Fruit fly (Drosophila melanogaster) whole organism, embryonic: Measurements from ENCODE around the gene Sec22.
A peak's percentile ranks its signal among the peaks of the same experiment; 100 is the strongest.

Source experiments
- CG10366 ChIP-seq: fragments of 200-800 bp; sonication (Bioruptor generic); IDR thresholded peaks from 2 replicates; pipeline ENCODE4 v1.3.6; 2022; ENCODE audit warnings: missing biosample characterization, missing genetic modification characterization
- CG12071 ChIP-seq: fragments of 200-800 bp; sonication (Bioruptor generic); optimal IDR thresholded peaks from 3 replicates; lab custom pipeline; 2018; ENCODE audit warnings: missing biosample characterization, mild to moderate bottlenecking, missing genetic modification characterization
- CG12744 ChIP-seq: fragments of 200-800 bp; sonication (Bioruptor generic); optimal IDR thresholded peaks from 2 replicates; lab custom pipeline; 2016; ENCODE audit warnings: missing biosample characterization, missing genetic modification characterization
- CG12769 ChIP-seq: fragments of 200-800 bp; sonication (Bioruptor generic); optimal IDR thresholded peaks from 2 replicates; lab custom pipeline; 2019; ENCODE audit warnings: missing biosample characterization, mild to moderate bottlenecking, missing genetic modification characterization, moderate library complexity
- CG13775 ChIP-seq: fragments of 200-800 bp; sonication (Bioruptor generic); optimal IDR thresholded peaks from 3 replicates; lab custom pipeline; 2017; ENCODE audit warnings: missing biosample characterization, mild to moderate bottlenecking, missing genetic modification characterization
- CG14965 ChIP-seq: fragments of 200-800 bp; sonication (Bioruptor generic); optimal IDR thresholded peaks from 2 replicates; lab custom pipeline; 2016; ENCODE audit warnings: missing biosample characterization, missing genetic modification characterization, borderline replicate concordance
- CG17385 ChIP-seq: fragments of 200-800 bp; sonication (Bioruptor generic); optimal IDR thresholded peaks from 3 replicates; lab custom pipeline; 2018; ENCODE audit warnings: missing biosample characterization, mild to moderate bottlenecking, missing genetic modification characterization
- CG2875 ChIP-seq: fragments of 200-800 bp; sonication (Bioruptor generic); optimal IDR thresholded peaks from 2 replicates; lab custom pipeline; 2017; ENCODE audit warnings: missing biosample characterization, mild to moderate bottlenecking, missing genetic modification characterization, missing genetic modification reagents
- CG6689 ChIP-seq: fragments of 200-800 bp; sonication (Bioruptor generic); IDR thresholded peaks from 2 replicates; pipeline ENCODE4 v1.3.6; 2022; ENCODE audit warnings: missing biosample characterization, missing genetic modification characterization
- CG7372 ChIP-seq: fragments of 200-800 bp; sonication (Bioruptor generic); IDR thresholded peaks from 2 replicates; pipeline ENCODE4 v1.3.6; 2022; ENCODE audit warnings: missing biosample characterization, missing genetic modification characterization
- CG8089 ChIP-seq: fragments of 200-800 bp; sonication (Bioruptor generic); optimal IDR thresholded peaks from 3 replicates; lab custom pipeline; 2016; ENCODE audit warnings: missing biosample characterization, missing genetic modification characterization
- E2f2 ChIP-seq: fragments of 200-800 bp; sonication (Bioruptor generic); IDR thresholded peaks from 2 replicates; pipeline ENCODE4 v1.3.6; 2022; ENCODE audit warnings: missing biosample characterization, missing genetic modification characterization
- HLH54F ChIP-seq: fragments of 200-800 bp; sonication (Bioruptor generic); optimal IDR thresholded peaks from 3 replicates; lab custom pipeline; 2016; ENCODE audit warnings: missing biosample characterization, missing genetic modification characterization
- HLHmδ ChIP-seq: fragments of 200-800 bp; sonication (Bioruptor generic); optimal IDR thresholded peaks from 2 replicates; lab custom pipeline; 2018; ENCODE audit warnings: missing biosample characterization, mild to moderate bottlenecking, missing genetic modification characterization, moderate library complexity
- HmgD ChIP-seq: fragments of 200-800 bp; sonication (Bioruptor generic); optimal IDR thresholded peaks from 3 replicates; lab custom pipeline; 2016; ENCODE audit warnings: missing biosample characterization, missing genetic modification characterization
- Kr ChIP-seq: fragments of 200-800 bp; sonication (Bioruptor generic); optimal IDR thresholded peaks from 2 replicates; lab custom pipeline; 2017; ENCODE audit warnings: missing biosample characterization, mild to moderate bottlenecking, missing genetic modification characterization
- MESR4 ChIP-seq: fragments of 200-800 bp; sonication (Bioruptor generic); optimal IDR thresholded peaks from 2 replicates; lab custom pipeline; 2018; ENCODE audit warnings: missing biosample characterization, mild to moderate bottlenecking, missing genetic modification characterization, moderate library complexity
- Meics ChIP-seq: fragments of 200-800 bp; sonication (Bioruptor generic); optimal IDR thresholded peaks from 2 replicates; lab custom pipeline; 2017; ENCODE audit warnings: missing biosample characterization, mild to moderate bottlenecking, missing genetic modification characterization
- Optix ChIP-seq: fragments of 200-800 bp; sonication (Bioruptor generic); IDR thresholded peaks from 3 replicates; pipeline ENCODE4 v1.3.6; 2022; ENCODE audit warnings: missing biosample characterization, missing genetic modification characterization
- Rfx ChIP-seq: fragments of 200-800 bp; sonication (Bioruptor generic); IDR thresholded peaks from 2 replicates; pipeline ENCODE4 v1.3.6; 2022; ENCODE audit warnings: missing biosample characterization, missing genetic modification characterization
- Scr ChIP-seq: fragments of 200-800 bp; sonication (Bioruptor generic); IDR thresholded peaks from 2 replicates; pipeline ENCODE4 v1.3.6; 2022; ENCODE audit warnings: missing biosample characterization, missing genetic modification characterization; ENCODE audit not compliant: partially characterized antibody
- Sin3A ChIP-seq: fragments of >200 bp; optimal IDR thresholded peaks from 2 replicates; lab custom pipeline; 2018
- Sox100B ChIP-seq: fragments of 200-800 bp; sonication (Bioruptor generic); optimal IDR thresholded peaks from 3 replicates; lab custom pipeline; 2018; ENCODE audit warnings: missing biosample characterization, mild to moderate bottlenecking, missing genetic modification characterization
- Sox102F ChIP-seq: fragments of 200-800 bp; sonication (Bioruptor generic); optimal IDR thresholded peaks from 2 replicates; lab custom pipeline; 2018; ENCODE audit warnings: missing biosample characterization, mild to moderate bottlenecking, missing genetic modification characterization, moderate library complexity
- Tbp ChIP-seq: fragments of >200 bp; optimal IDR thresholded peaks from 2 replicates; lab custom pipeline; 2018; ENCODE audit warnings: missing biosample characterization, missing genetic modification characterization
- Xrp1 ChIP-seq: fragments of 200-800 bp; sonication (Bioruptor generic); IDR thresholded peaks from 2 replicates; pipeline ENCODE4 v1.3.6; 2022; ENCODE audit warnings: missing biosample characterization, missing genetic modification characterization
- ash1 ChIP-seq: fragments of 200-800 bp; sonication (Bioruptor generic); optimal IDR thresholded peaks from 2 replicates; lab custom pipeline; 2018; ENCODE audit warnings: missing biosample characterization, mild to moderate bottlenecking, missing genetic modification characterization
- ato ChIP-seq: fragments of 200-800 bp; sonication (Bioruptor generic); IDR thresholded peaks from 2 replicates; pipeline ENCODE4 v1.3.6; 2022; ENCODE audit warnings: missing biosample characterization, missing genetic modification characterization; ENCODE audit not compliant: partially characterized antibody
- bsh ChIP-seq, 2 experiments: fragments of 200-800 bp; sonication (Bioruptor generic); optimal IDR thresholded peaks; 2 replicates each; lab custom pipeline; 2017 to 2018; ENCODE audit warnings: mild to moderate bottlenecking in 2 of 2, missing biosample characterization in 2 of 2, missing genetic modification characterization in 2 of 2, moderate library complexity in 1 of 2
- chif ChIP-seq, 2 experiments: fragments of 200-800 bp; sonication (Bioruptor generic); optimal IDR thresholded peaks; 3 replicates each; lab custom pipeline; 2016; ENCODE audit warnings: missing biosample characterization in 2 of 2, missing genetic modification characterization in 2 of 2
- da ChIP-seq: fragments of 200-800 bp; sonication (Bioruptor generic); optimal IDR thresholded peaks from 2 replicates; lab custom pipeline; 2016; ENCODE audit warnings: missing biosample characterization, missing genetic modification characterization
- dpn ChIP-seq, 2 experiments: fragments of 200-800 bp; sonication (Bioruptor generic); optimal IDR thresholded peaks; 3 replicates each; lab custom pipeline; 2016; ENCODE audit warnings: missing biosample characterization in 2 of 2, missing genetic modification characterization in 2 of 2
- fd102C ChIP-seq: fragments of 200-800 bp; sonication (Bioruptor generic); optimal IDR thresholded peaks from 2 replicates; lab custom pipeline; 2018; ENCODE audit warnings: missing biosample characterization, mild to moderate bottlenecking, missing genetic modification characterization, moderate library complexity
- fd64A ChIP-seq: fragments of 200-800 bp; sonication (Bioruptor generic); optimal IDR thresholded peaks from 3 replicates; lab custom pipeline; 2018; ENCODE audit warnings: missing biosample characterization, mild to moderate bottlenecking, missing genetic modification characterization
- gce ChIP-seq: fragments of 200-800 bp; sonication (Bioruptor generic); IDR thresholded peaks from 3 replicates; pipeline ENCODE4 v1.3.6; 2022; ENCODE audit warnings: missing biosample characterization, missing genetic modification characterization
- lab ChIP-seq: fragments of 200-800 bp; sonication (Bioruptor generic); optimal IDR thresholded peaks from 3 replicates; lab custom pipeline; 2017; ENCODE audit warnings: missing biosample characterization, missing genetic modification characterization, mild to moderate bottlenecking, moderate library complexity, missing genetic modification reagents
- maf-S ChIP-seq: fragments of 200-800 bp; sonication (Bioruptor generic); optimal IDR thresholded peaks from 2 replicates; lab custom pipeline; 2016; ENCODE audit warnings: missing biosample characterization, missing genetic modification characterization
- mirr ChIP-seq: fragments of 200-800 bp; sonication (Bioruptor generic); optimal IDR thresholded peaks from 3 replicates; lab custom pipeline; 2018; ENCODE audit warnings: missing biosample characterization, mild to moderate bottlenecking, missing genetic modification characterization
- nau ChIP-seq: fragments of 200-800 bp; sonication (Bioruptor generic); optimal IDR thresholded peaks from 3 replicates; lab custom pipeline; 2017; ENCODE audit warnings: missing biosample characterization, mild to moderate bottlenecking, missing genetic modification characterization, missing genetic modification reagents
- pfk ChIP-seq: fragments of 200-800 bp; sonication (Bioruptor generic); optimal IDR thresholded peaks from 2 replicates; lab custom pipeline; 2018; ENCODE audit warnings: missing biosample characterization, mild to moderate bottlenecking, missing genetic modification characterization, moderate library complexity
- row ChIP-seq: fragments of 200-800 bp; sonication (Bioruptor generic); IDR thresholded peaks from 3 replicates; pipeline ENCODE4 v1.3.6; 2022; ENCODE audit warnings: missing biosample characterization, missing genetic modification characterization
- run ChIP-seq: fragments of 200-800 bp; sonication (Bioruptor generic); optimal IDR thresholded peaks from 3 replicates; lab custom pipeline; 2018; ENCODE audit warnings: missing biosample characterization, mild to moderate bottlenecking, missing genetic modification characterization
- sens ChIP-seq: fragments of 200-800 bp; sonication (Bioruptor generic); peaks from one replicate; lab custom pipeline; 2016; ENCODE audit warnings: missing biosample characterization, missing genetic modification characterization
- sim ChIP-seq: fragments of 200-800 bp; sonication (Bioruptor generic); IDR thresholded peaks from 2 replicates; pipeline ENCODE4 v1.3.6; 2022; ENCODE audit warnings: missing biosample characterization, missing genetic modification characterization
- slou ChIP-seq: fragments of 200-800 bp; sonication (Bioruptor generic); optimal IDR thresholded peaks from 3 replicates; lab custom pipeline; 2016; ENCODE audit warnings: missing biosample characterization, missing genetic modification characterization
- sna ChIP-seq: fragments of 200-800 bp; sonication (Bioruptor generic); IDR thresholded peaks from 2 replicates; pipeline ENCODE4 v1.3.6; 2022; ENCODE audit warnings: missing biosample characterization, missing genetic modification characterization; ENCODE audit not compliant: partially characterized antibody
- stc ChIP-seq: fragments of 200-800 bp; sonication (Bioruptor generic); IDR thresholded peaks from 2 replicates; pipeline ENCODE4 v1.3.6; 2022; ENCODE audit warnings: missing biosample characterization, missing genetic modification characterization
- tap ChIP-seq: fragments of 200-800 bp; optimal IDR thresholded peaks from 3 replicates; lab custom pipeline; 2019; ENCODE audit warnings: missing biosample characterization, mild to moderate bottlenecking, missing genetic modification characterization, moderate library complexity
- vfl ChIP-seq: fragments of 200-800 bp; sonication (Bioruptor generic); optimal IDR thresholded peaks from 2 replicates; lab custom pipeline; 2016; ENCODE audit warnings: missing biosample characterization, missing genetic modification characterization

The Sec22 gene

dm6 chrX:771431-772064, 34.3 kb upstream of the Sec22 start (continued):
- TF ChIP-seq Sin3A (lab: Kevin White, UChicago), result no peak
- TF ChIP-seq dpn (GFP tag; optimal IDR thresholded peaks at IDR 0.05; lab: Kevin White, UChicago), result peak; percentile 20 to 45
- TF ChIP-seq stc (GFP tag; lab: Robert Waterston, UW), result no peak
- peak; percentile 2 for TF ChIP-seq Kr (GFP tag; lab: Kevin White, UChicago)
- TF ChIP-seq fd64A (GFP tag; lab: Kevin White, UChicago), result no peak
- TF ChIP-seq ash1 (GFP tag; lab: Kevin White, UChicago), result no peak
- TF ChIP-seq Scr (GFP tag; lab: Robert Waterston, UW), result no peak
- TF ChIP-seq CG17385 (GFP tag; lab: Kevin White, UChicago), result no peak
- no peak for TF ChIP-seq fd102C
- no peak for TF ChIP-seq pfk (GFP tag; lab: Kevin White, UChicago)
- no peak for TF ChIP-seq CG14965 (GFP tag; lab: Kevin White, UChicago)
- peak; percentile 5 for TF ChIP-seq CG2875
- no peak for TF ChIP-seq da (GFP tag; lab: Kevin White, UChicago)
- TF ChIP-seq vfl (GFP tag; lab: Kevin White, UChicago), result no peak
- TF ChIP-seq mirr (GFP tag; lab: Kevin White, UChicago), result no peak
- TF ChIP-seq CG7372 (GFP tag; lab: Robert Waterston, UW), result no peak
- no peak for TF ChIP-seq HLH54F (GFP tag; lab: Kevin White, UChicago)
- no peak for TF ChIP-seq ato (GFP tag; lab: Robert Waterston, UW)
- TF ChIP-seq sna (GFP tag; lab: Robert Waterston, UW), result no peak
- no peak for TF ChIP-seq CG12744 (GFP tag; lab: Kevin White, UChicago)
- peak; percentile 72; the same call in 1 of the 2 replicates for TF ChIP-seq Xrp1 (GFP tag; lab: Robert Waterston, UW)
- no peak for TF ChIP-seq Tbp (GFP tag; lab: Kevin White, UChicago)
- no peak for TF ChIP-seq run (tag; lab: Kevin White, UChicago)
- TF ChIP-seq sim (GFP tag; lab: Robert Waterston, UW), result no peak
- peak; percentile 4 for TF ChIP-seq CG13775 (GFP tag; lab: Kevin White, UChicago)
- no peak for TF ChIP-seq gce (GFP tag; lab: Robert Waterston, UW)
- 0 out of 2 replicates have a peak, but pooled peaks have one; percentile 8 for TF ChIP-seq CG6689
- TF ChIP-seq Rfx (GFP tag; lab: Robert Waterston, UW), result no peak
- no peak for TF ChIP-seq MESR4 (GFP tag; lab: Kevin White, UChicago)
- no peak for TF ChIP-seq Optix (GFP tag; lab: Robert Waterston, UW)
- TF ChIP-seq HLHmδ, result no peak
- no peak for TF ChIP-seq slou (GFP tag; lab: Kevin White, UChicago)

dm6 chrX:772305-772986, 33.4 kb upstream of the Sec22 start:
- peak; percentile 41 for TF ChIP-seq lab (GFP tag; lab: Kevin White, UChicago)
- TF ChIP-seq CG12769, result no peak
- TF ChIP-seq E2f2 (GFP tag; lab: Robert Waterston, UW), result 0 out of 2 replicates have a peak, but pooled peaks have one; percentile 16
- TF ChIP-seq tap (tag; lab: Kevin White, UChicago), result no peak
- no peak for TF ChIP-seq HmgD (GFP tag; lab: Kevin White, UChicago)
- no peak for TF ChIP-seq row
- TF ChIP-seq nau (GFP tag; lab: Kevin White, UChicago), result peak; percentile 25
- TF ChIP-seq CG8089, result peak; percentile 10
- peak; percentile 11 for TF ChIP-seq fd64A (GFP tag; lab: Kevin White, UChicago)
- TF ChIP-seq CG12071 (GFP tag; lab: Kevin White, UChicago), result peak; percentile 23
- no peak for TF ChIP-seq CG10366
- peak; percentile 6 for TF ChIP-seq Sox102F (GFP tag; lab: Kevin White, UChicago)
- peak; percentile 76 for TF ChIP-seq sens (GFP tag; lab: Kevin White, UChicago)
- peak; percentile 40 for TF ChIP-seq Sox100B
- TF ChIP-seq chif (GFP tag; optimal IDR thresholded peaks at IDR 0.05; lab: Kevin White, UChicago), result peak in 1 of 2 experiments; percentile 17
- peak; percentile 13 for TF ChIP-seq Meics (GFP tag; lab: Kevin White, UChicago)
- no peak for TF ChIP-seq maf-S (GFP tag; lab: Kevin White, UChicago)
- TF ChIP-seq bsh (GFP tag; optimal IDR thresholded peaks at IDR 0.05; lab: Kevin White, UChicago), result peak in 1 of 2 experiments; percentile 27
